Worm (Caenorhabditis elegans) whole organism, young adult: ENCODE results near the gene pals-18.

Experiments
- ama-1 ChIP-seq, 3 experiments: fragments of 150-350 bp in 1 of 3; sonication (generic microtip) in 2 of 3; optimal IDR thresholded peaks; 2 replicates each; lab custom pipeline; 2014 to 2018; ENCODE audit warnings: missing biosample characterization in 2 of 3, missing genetic modification characterization in 2 of 3, missing genetic modification reagents in 2 of 3
- egl-44 ChIP-seq: fragments of 200-800 bp; sonication (Bioruptor generic); IDR thresholded peaks from 2 replicates; pipeline ENCODE4 v1.3.6; 2022; ENCODE audit warnings: missing genetic modification reagents, missing genetic modification characterization, missing compliant biosample characterization
- fkh-3 ChIP-seq: sonication (generic microtip); optimal IDR thresholded peaks from 2 replicates; lab custom pipeline; 2016; ENCODE audit warnings: mild to moderate bottlenecking, missing genetic modification characterization, missing compliant biosample characterization

ce11 chrIII:1395355-1395754, 7.9 kb upstream of the pals-18 start:
- TF ChIP-seq fkh-3 (tag; lab: Kevin White, UChicago) (no peak), ama-1 (optimal IDR thresholded peaks at IDR 0.05; lab: Kevin White, UChicago) (no peak), ama-1 (GFP tag; optimal IDR thresholded peaks at IDR 0.05; lab: Kevin White, UChicago) (no peak), egl-44 (no peak)
